Worm (Caenorhabditis elegans): ENCODE measurements around the gene fbxa-185.

fbxa-185 gene

DNA sequence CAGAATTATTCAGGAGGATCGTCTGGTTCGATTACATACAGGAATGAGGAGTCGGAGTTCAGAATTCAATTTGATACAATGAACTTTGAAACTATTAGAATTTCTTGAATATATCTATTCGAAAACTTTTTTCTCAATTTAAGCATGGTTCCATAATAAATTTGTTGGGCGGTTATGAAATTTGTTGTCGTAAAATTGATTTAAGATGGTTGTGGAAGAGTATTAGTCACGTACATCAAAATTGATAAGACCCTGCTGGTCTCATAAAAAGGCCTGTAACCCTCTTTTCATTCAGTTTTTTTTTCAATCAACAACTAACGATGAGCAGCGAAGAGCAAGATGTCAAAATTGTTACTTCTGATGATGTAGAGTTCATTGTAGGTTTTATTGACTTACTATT, 16.2 kb downstream of the fbxa-185 start, which contains the start of gene skr-5:
Gene skr-5, plus strand, starts transcription at position 301 of the 400 bp plus-strand sequence.
- TF ChIP-seq klf-2 (GFP tag; conservative IDR thresholded peaks at IDR 0.05) (no peak), ref-1 (GFP tag; conservative IDR thresholded peaks at IDR 0.05) (no peak), tab-1 (GFP tag; IDR thresholded peaks at IDR 0.05) (no peak), med-1 (GFP tag; optimal IDR thresholded peaks at IDR 0.05; ENCODE audit: insufficient read depth) (no peak), ztf-23 (GFP tag; IDR thresholded peaks at IDR 0.05) (no peak), flt-1 (GFP tag; IDR thresholded peaks at IDR 0.05) (no peak), cog-1 (tag; optimal IDR thresholded peaks at IDR 0.05) (no peak), ztf-29 (GFP tag; IDR thresholded peaks at IDR 0.05) (no peak), T22C8.4 (GFP tag; IDR thresholded peaks at IDR 0.05) (no peak)

DNA sequence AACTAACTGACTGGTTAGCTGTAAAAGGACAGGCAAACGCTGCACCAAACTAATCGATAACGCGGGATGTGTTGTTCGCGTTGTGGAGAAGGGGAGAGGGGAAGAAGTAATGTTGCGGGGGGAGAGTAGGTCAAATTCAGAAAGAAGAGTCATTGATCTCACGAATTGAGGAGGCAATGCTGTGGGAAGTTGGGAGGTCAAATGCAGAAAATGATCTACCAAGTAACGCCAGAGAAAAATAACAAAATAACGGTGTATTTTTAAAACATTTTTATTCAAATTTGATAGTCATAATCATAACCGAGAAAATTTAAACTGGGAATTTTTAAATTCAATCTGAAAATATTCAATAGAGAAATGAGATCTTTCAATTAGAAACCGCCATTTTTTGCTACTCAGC, 18.7 kb downstream of the fbxa-185 start, which contains the start of gene lsy-27:
Gene lsy-27, minus strand, starts transcription at position 101 of the 400 bp plus-strand sequence.
- no peak for TF ChIP-seq flt-1 (GFP tag; IDR thresholded peaks at IDR 0.05)
- TF ChIP-seq ref-1 (GFP tag; conservative IDR thresholded peaks at IDR 0.05): no peak
- no peak for TF ChIP-seq cog-1 (tag; optimal IDR thresholded peaks at IDR 0.05)
- no peak for TF ChIP-seq med-1 (GFP tag; optimal IDR thresholded peaks at IDR 0.05; ENCODE audit: insufficient read depth)
- no peak for TF ChIP-seq klf-2 (GFP tag; conservative IDR thresholded peaks at IDR 0.05)
- no peak for TF ChIP-seq tab-1 (GFP tag; IDR thresholded peaks at IDR 0.05)
- TF ChIP-seq T22C8.4 (GFP tag; IDR thresholded peaks at IDR 0.05): no peak
- no peak for TF ChIP-seq ztf-23 (GFP tag; IDR thresholded peaks at IDR 0.05)
- TF ChIP-seq ztf-29 (GFP tag; IDR thresholded peaks at IDR 0.05): no peak

DNA sequence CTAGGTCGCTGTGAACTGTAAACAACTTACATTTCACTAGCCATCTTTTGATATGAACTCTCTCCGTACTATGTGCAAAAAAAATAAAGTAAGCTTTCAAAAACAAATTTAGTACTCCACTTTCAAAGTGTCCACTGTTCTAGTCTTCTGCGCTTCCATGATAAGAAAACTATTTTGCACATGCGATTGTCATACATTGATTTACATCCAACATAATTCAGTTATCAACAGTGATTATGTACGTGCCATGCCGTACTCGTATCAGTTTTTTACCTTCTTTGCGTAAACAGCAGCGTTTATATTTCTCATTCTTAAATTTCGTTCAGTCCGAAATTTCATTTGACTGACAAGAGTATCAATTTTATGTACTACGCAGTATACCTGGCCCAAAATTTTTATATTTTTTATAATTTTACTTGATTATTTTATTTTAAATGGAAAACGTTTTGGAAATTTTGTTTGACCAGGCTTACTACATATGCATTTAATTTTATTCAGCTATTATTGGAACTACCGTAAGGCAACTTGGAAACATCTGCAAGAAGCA, 21.5 kb downstream of the fbxa-185 start, which contains the start of the genes fbxa-134 and F47H4.2:
Gene fbxa-134, minus strand, starts transcription at position 44 of the 547 bp plus-strand sequence.
Gene F47H4.2, plus strand, starts transcription at position 497 of the 547 bp plus-strand sequence.
- TF ChIP-seq ref-1 (GFP tag; conservative IDR thresholded peaks at IDR 0.05): no peak
- no peak for TF ChIP-seq med-1 (GFP tag; optimal IDR thresholded peaks at IDR 0.05; ENCODE audit: insufficient read depth)
- TF ChIP-seq flt-1 (GFP tag; IDR thresholded peaks at IDR 0.05): no peak
- no peak for TF ChIP-seq tab-1 (GFP tag; IDR thresholded peaks at IDR 0.05)
- no peak for TF ChIP-seq ztf-23 (GFP tag; IDR thresholded peaks at IDR 0.05)
- TF ChIP-seq klf-2 (GFP tag; conservative IDR thresholded peaks at IDR 0.05): no peak
- TF ChIP-seq cog-1 (tag; optimal IDR thresholded peaks at IDR 0.05): no peak
- TF ChIP-seq T22C8.4 (GFP tag; IDR thresholded peaks at IDR 0.05): no peak
- TF ChIP-seq ztf-29 (GFP tag; IDR thresholded peaks at IDR 0.05): no peak

DNA sequence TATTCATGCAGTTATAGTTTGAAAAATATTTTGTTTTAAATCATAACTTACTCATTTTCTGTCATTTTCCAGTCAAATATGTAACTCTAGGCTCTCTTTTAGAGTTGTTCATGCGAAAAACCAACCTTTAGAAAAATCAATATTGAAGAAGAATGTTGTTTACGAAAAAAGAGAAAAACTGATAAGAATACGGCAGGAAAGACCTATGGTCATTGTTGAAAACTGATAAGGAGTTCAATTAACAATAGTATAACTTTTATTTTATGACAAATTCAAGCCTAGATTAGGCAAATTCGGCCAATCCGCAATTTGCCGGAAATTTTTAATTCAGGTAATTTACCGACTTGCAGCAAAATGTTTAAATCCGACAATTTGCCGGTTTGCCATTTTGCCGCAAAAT, 45.2 kb downstream of the fbxa-185 start, which contains the start of gene Y20C6A.1:
Gene Y20C6A.1, minus strand, starts transcription at position 107 of the 400 bp plus-strand sequence.
- no peak for TF ChIP-seq cog-1 (tag; optimal IDR thresholded peaks at IDR 0.05)

DNA sequence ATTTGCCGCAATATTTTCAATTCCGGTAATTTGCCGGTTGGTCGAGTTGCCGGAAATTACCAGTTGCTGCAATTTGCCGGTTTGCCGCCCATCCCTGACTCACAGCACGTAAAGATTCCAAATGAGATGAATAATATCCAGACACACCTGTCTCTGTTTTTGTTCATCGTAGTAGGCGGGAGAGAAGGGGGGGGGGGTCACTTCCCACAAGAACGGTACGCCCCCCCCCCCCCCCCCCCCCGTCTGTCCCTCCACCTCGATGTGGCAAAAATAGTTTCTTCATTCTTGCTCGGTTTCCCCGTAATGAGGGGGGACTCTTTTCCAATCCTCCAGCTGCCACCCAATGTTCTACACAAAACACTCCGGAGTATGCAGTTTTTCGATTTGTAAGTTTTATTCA, 45.7 kb downstream of the fbxa-185 start, which contains the start of gene fbxb-7:
Gene fbxb-7, plus strand, starts transcription at position 267 of the 400 bp plus-strand sequence.
- TF ChIP-seq tab-1 (GFP tag; IDR thresholded peaks at IDR 0.05) (no peak), klf-2 (GFP tag; conservative IDR thresholded peaks at IDR 0.05) (no peak), T22C8.4 (GFP tag; IDR thresholded peaks at IDR 0.05) (no peak), ztf-23 (GFP tag; IDR thresholded peaks at IDR 0.05) (no peak), cog-1 (tag; optimal IDR thresholded peaks at IDR 0.05) (no peak)

DNA sequence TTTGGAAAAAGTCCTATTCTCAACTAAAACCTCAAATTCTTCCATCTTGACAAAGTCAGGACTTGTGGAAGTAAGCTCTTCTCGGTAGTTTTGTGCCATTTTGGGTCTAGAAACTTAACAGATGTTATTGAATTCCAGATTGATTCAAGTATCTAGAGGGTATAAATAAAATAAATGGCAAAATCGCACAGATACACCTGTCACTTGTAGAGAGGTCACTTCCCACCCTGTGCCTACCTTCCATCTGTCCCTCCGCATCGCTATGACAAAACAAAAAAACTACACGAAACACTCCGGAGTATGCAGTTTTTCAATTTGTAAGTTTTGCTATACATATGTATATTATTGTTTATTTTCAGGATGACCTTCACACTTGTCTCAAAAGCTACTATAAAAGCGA, 48.5 kb downstream of the fbxa-185 start, which contains the start of gene Y20C6A.4:
Gene Y20C6A.4, plus strand, starts transcription at position 301 of the 400 bp plus-strand sequence.
- TF ChIP-seq cog-1 (tag; optimal IDR thresholded peaks at IDR 0.05) (no peak), med-1 (GFP tag; optimal IDR thresholded peaks at IDR 0.05; ENCODE audit: insufficient read depth) (no peak), flt-1 (GFP tag; IDR thresholded peaks at IDR 0.05) (no peak), ztf-29 (GFP tag; IDR thresholded peaks at IDR 0.05) (no peak), T22C8.4 (GFP tag; IDR thresholded peaks at IDR 0.05) (no peak), ref-1 (GFP tag; conservative IDR thresholded peaks at IDR 0.05) (no peak), tab-1 (GFP tag; IDR thresholded peaks at IDR 0.05) (no peak), ztf-23 (GFP tag; IDR thresholded peaks at IDR 0.05) (no peak), klf-2 (GFP tag; conservative IDR thresholded peaks at IDR 0.05) (no peak)

Data from whole organism, midembryonic.